Worm (Caenorhabditis elegans): Measurements from ENCODE around the gene E02C12.19.

ce11 chrV:9333316-9334048, 42.8 kb downstream of the E02C12.19 start, which contains the start of gene acl-14:
- TF ChIP-seq ceh-82 (tag; optimal IDR thresholded peaks at IDR 0.05) = no peak
- no peak for TF ChIP-seq ztf-4 (tag; optimal IDR thresholded peaks at IDR 0.05)
- TF ChIP-seq eor-1 (tag; optimal IDR thresholded peaks at IDR 0.05) = no peak
- TF ChIP-seq nhr-237 (tag; optimal IDR thresholded peaks at IDR 0.05) = no peak
- no peak for TF ChIP-seq mdl-1 (tag; optimal IDR thresholded peaks at IDR 0.05)

Measured in whole organism, L3 larva.